Worm (Caenorhabditis elegans) whole organism, L4/young adult: ENCODE results near the gene M04D8.4.

ENCODE experiments used
- W03F9.2 ChIP-seq: fragments of 150-350 bp; optimal IDR thresholded peaks from 2 replicates; lab custom pipeline; 2014; ENCODE audit warnings: missing biosample characterization, missing genetic modification characterization
- him-1 ChIP-seq: sonication (generic microtip); optimal IDR thresholded peaks from 2 replicates; lab custom pipeline; 2016; ENCODE audit warnings: missing genotype, missing genetic modification reagents, missing genetic modification characterization, missing compliant biosample characterization

ce11 chrIII:10078151-10078550 lies 47.7 kb upstream of the M04D8.4 start, which contains the start of gene T16G12.9:
- TF ChIP-seq W03F9.2 (tag; lab: Kevin White, UChicago) (no peak), him-1 (no peak)
